Worm (Caenorhabditis elegans): Measurements from ENCODE around the gene unc-83.

The unc-83 gene

ce11 chrV:6533030-6533429 lies 68.2 kb downstream of the unc-83 start, which contains the start of gene hpo-26:
Gene hpo-26 (minus strand): TSS chrV:6533060.
- TF ChIP-seq pes-1 (GFP tag; IDR thresholded peaks at IDR 0.05) (no peak), hnd-1 (tag; optimal IDR thresholded peaks at IDR 0.05) (no peak), tra-4 (tag; optimal IDR thresholded peaks at IDR 0.05) (no peak), ceh-36 (tag; optimal IDR thresholded peaks at IDR 0.05) (no peak), sea-1 (GFP tag; conservative IDR thresholded peaks at IDR 0.05) (no peak), ama-1 (optimal IDR thresholded peaks at IDR 0.05) (no peak), ets-7 (tag; optimal IDR thresholded peaks at IDR 0.05) (no peak), F13C5.2 (tag; optimal IDR thresholded peaks at IDR 0.05) (no peak), ceh-13 (GFP tag; optimal IDR thresholded peaks at IDR 0.05) (no peak), B0310.2 (tag; optimal IDR thresholded peaks at IDR 0.05) (no peak), tbx-11 (GFP tag; IDR thresholded peaks at IDR 0.05) (no peak), tbx-37 (GFP tag; conservative IDR thresholded peaks at IDR 0.05) (no peak), hmbx-1 (tag; optimal IDR thresholded peaks at IDR 0.05) (no peak), hmg-4 (GFP tag; optimal IDR thresholded peaks at IDR 0.05) (no peak), scrt-1 (GFP tag; IDR thresholded peaks at IDR 0.05) (no peak)
